Worm (Caenorhabditis elegans) whole organism, young adult: ENCODE data around the gene D1005.2.

Source experiments
- Y95B8A.8 ChIP-seq: fragments of 200-800 bp; sonication (Bioruptor generic); IDR thresholded peaks from 2 replicates; pipeline ENCODE4 v1.3.6; 2022; ENCODE audit warnings: missing genetic modification reagents, missing genetic modification characterization, missing compliant biosample characterization
- akir-1 ChIP-seq: fragments of 200-800 bp; sonication (Bioruptor generic); optimal IDR thresholded peaks from 2 replicates; lab custom pipeline; 2018; ENCODE audit warnings: mild to moderate bottlenecking, missing genetic modification characterization, moderate library complexity, missing compliant biosample characterization
- ama-1 ChIP-seq, 3 experiments: fragments of 150-350 bp in 1 of 3; sonication (generic microtip) in 2 of 3; optimal IDR thresholded peaks; 2 replicates each; lab custom pipeline; 2014 to 2018; ENCODE audit warnings: missing biosample characterization in 2 of 3, missing genetic modification characterization in 2 of 3, missing genetic modification reagents in 2 of 3
- bed-2 ChIP-seq: fragments of 200-800 bp; sonication (Bioruptor generic); IDR thresholded peaks from 2 replicates; pipeline ENCODE4 v1.3.6; 2022; ENCODE audit warnings: missing genetic modification reagents, missing genetic modification characterization, missing compliant biosample characterization
- ccch-3 ChIP-seq: fragments of 200-800 bp; sonication (Bioruptor generic); optimal IDR thresholded peaks from 2 replicates; lab custom pipeline; 2018; ENCODE audit warnings: mild to moderate bottlenecking, missing genetic modification characterization, missing compliant biosample characterization
- dpl-1 ChIP-seq: fragments of 150-350 bp; optimal IDR thresholded peaks from 2 replicates; lab custom pipeline; 2014; ENCODE audit warnings: missing biosample characterization, missing genetic modification reagents, missing genetic modification characterization
- ekl-4 ChIP-seq: fragments of 200-800 bp; sonication (Bioruptor generic); IDR thresholded peaks from 2 replicates; pipeline ENCODE4 v1.3.6; 2022; ENCODE audit warnings: missing genetic modification reagents, missing genetic modification characterization, missing compliant biosample characterization
- let-526 ChIP-seq: fragments of 200-800 bp; sonication (Bioruptor generic); IDR thresholded peaks from 2 replicates; pipeline ENCODE4 v1.3.6; 2022; ENCODE audit warnings: missing genetic modification reagents, missing genetic modification characterization, missing compliant biosample characterization
- nhr-120 ChIP-seq: fragments of 200-800 bp; sonication (Bioruptor generic); IDR thresholded peaks from 2 replicates; pipeline ENCODE4 v1.3.6; 2022; ENCODE audit warnings: missing genetic modification characterization, missing compliant biosample characterization
- nhr-27 ChIP-seq: fragments of 200-800 bp; sonication (Bioruptor generic); optimal IDR thresholded peaks from 2 replicates; lab custom pipeline; 2018; ENCODE audit warnings: mild to moderate bottlenecking, missing genetic modification characterization, moderate library complexity, missing compliant biosample characterization
- snpc-4 ChIP-seq, 5 experiments: fragments of 150-350 bp in 1 of 5; sonication (generic microtip) in 4 of 5; optimal IDR thresholded peaks; 2 replicates each; lab custom pipeline; 2014 to 2018; ENCODE audit warnings: missing genetic modification characterization in 5 of 5, missing biosample characterization in 3 of 5, antibody characterized with exemption in 2 of 5, mild to moderate bottlenecking in 2 of 5, missing compliant biosample characterization in 2 of 5, missing genotype in 2 of 5, moderate library complexity in 2 of 5, missing genetic modification reagents in 1 of 5
- unc-62 ChIP-seq: fragments of 150-350 bp; optimal IDR thresholded peaks from 2 replicates; lab custom pipeline; 2014; ENCODE audit warnings: missing biosample characterization, missing genetic modification reagents, missing genetic modification characterization
- ztf-6 ChIP-seq: fragments of 200-800 bp; sonication (Bioruptor generic); IDR thresholded peaks from 2 replicates; pipeline ENCODE4 v1.3.6; 2022; ENCODE audit warnings: missing genetic modification reagents, missing genetic modification characterization, missing compliant biosample characterization

DNA sequence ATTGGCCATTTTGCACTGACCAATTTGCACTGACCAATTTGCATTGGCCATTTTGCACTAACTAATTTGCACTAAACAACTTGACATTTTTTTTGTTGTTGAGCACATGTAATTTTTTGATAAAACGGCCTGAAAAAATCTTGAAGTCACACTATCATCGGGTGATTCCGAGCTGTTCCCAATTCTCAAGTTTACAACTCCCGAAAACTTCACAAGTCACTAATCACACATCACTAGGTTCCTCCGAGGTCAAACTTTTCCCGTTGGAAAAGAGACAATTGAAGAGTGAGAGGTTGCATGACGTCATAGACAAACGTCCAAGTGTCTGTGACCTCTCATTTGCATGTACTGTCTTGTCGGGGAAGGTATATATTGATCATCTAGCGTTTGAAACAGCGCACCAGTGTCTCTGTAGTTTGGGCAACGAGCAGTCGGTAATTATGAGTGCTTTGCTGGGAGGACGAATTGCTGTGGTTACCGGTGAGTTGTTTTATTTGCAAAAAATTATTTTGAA lies 27.4 kb downstream of the D1005.2 start, which contains the start of the genes D1005.10 and dhs-25:
- TF ChIP-seq ama-1 (optimal IDR thresholded peaks at IDR 0.05; lab: Kevin White, UChicago) (peak; percentile 32), ama-1 (GFP tag; optimal IDR thresholded peaks at IDR 0.05; lab: Kevin White, UChicago) (no peak), bed-2 (GFP tag; lab: Robert Waterston, UW) (no peak), nhr-27 (no peak), unc-62 (GFP tag; lab: Kevin White, UChicago) (no peak), ztf-6 (0 out of 2 replicates have a peak, but pooled peaks have one; percentile 38), Y95B8A.8 (GFP tag; lab: Robert Waterston, UW) (no peak), snpc-4 (GFP tag; optimal IDR thresholded peaks at IDR 0.05; lab: Kevin White, UChicago) (no peak), snpc-4 (tag; optimal IDR thresholded peaks at IDR 0.05; lab: Kevin White, UChicago) (peak in 2 of 4 experiments; percentile 16 to 40), let-526 (GFP tag; lab: Robert Waterston, UW) (no peak), ekl-4 (GFP tag; lab: Robert Waterston, UW) (no peak), nhr-120 (GFP tag; lab: Robert Waterston, UW) (no peak), dpl-1 (GFP tag; lab: Kevin White, UChicago) (no peak), ccch-3 (no peak), akir-1 (no peak)
